Worm (Caenorhabditis elegans): ENCODE results near the gene C25F9.5.

C25F9.5 gene

DNA sequence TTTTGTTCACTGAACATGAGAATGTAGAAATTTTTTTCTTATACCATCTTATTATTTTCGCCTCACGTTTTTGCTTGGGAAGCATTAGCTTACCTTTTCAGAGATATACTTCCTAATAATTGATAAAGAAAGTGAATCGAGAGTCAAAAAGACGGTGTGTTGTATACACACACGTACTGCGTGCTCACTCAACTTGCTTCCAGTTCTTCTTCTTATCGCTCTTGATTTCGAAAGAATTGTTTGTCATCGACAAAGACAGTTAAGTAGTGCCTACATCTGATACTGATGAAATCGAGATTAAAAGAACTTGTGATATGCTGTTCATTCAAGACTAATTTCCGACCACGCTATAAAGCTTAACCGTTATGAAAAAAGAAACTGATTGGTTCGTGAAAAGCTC lies at the start of gene C25F9.5:
TSS of gene C25F9.5 (minus strand) at position 195 of the 400 bp plus-strand sequence.
- TF ChIP-seq ceh-16 (tag; optimal IDR thresholded peaks at IDR 0.05) (no peak), jun-1 (tag; optimal IDR thresholded peaks at IDR 0.05) (peak; percentile 64), unc-39 (tag; optimal IDR thresholded peaks at IDR 0.05) (no peak), pha-4 (tag; optimal IDR thresholded peaks at IDR 0.05) (peak; percentile 28), elt-2 (tag; optimal IDR thresholded peaks at IDR 0.05) (peak; percentile 81), pqm-1 (tag; optimal IDR thresholded peaks at IDR 0.05) (peak; percentile 58), lsy-12 (tag; optimal IDR thresholded peaks at IDR 0.05) (no peak)

DNA sequence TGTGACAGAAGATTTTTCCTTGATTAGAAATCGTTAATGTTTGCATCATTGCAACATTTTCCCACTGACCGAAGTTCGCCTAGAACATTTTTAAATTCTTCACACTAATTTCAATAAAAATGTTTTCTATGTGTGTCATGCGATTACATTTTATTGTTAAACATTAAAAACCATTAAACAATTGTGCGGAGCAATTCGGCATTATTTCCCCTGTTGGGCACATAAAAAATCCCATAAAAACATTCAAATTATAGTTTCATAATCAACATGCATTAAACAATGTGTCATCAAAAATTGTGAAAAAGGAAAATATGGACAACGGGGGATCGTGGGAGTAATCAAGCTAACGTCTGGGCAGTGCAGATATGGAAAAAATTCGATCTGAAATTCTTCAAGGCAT lies 48.8 kb upstream of the C25F9.5 start:
- TF ChIP-seq pqm-1 (tag; optimal IDR thresholded peaks at IDR 0.05) = peak; percentile 8
- peak; percentile 56 for TF ChIP-seq elt-2 (tag; optimal IDR thresholded peaks at IDR 0.05)

DNA sequence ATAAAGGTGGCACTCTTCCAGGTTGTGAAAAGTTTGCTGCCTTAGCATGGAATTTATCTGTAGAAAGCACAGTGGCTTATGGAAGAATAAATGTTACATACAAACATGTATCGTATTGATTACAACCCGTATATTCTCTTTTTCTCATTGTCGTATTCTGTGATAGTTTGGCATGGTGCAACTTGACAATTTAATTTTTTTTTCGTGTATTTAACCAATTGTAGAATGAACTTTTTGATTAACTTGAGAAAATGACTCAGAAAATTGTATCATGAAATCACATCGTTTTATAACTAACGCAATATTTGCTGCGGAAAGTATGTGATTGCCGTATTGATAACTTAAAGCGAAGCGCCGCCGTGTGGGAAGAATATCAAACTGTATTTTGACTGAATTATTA lies 46.5 kb upstream of the C25F9.5 start, which contains the start of gene Y43F8B.24:
TSS of gene Y43F8B.24 (plus strand) at position 301 of the 400 bp plus-strand sequence.
- peak; percentile 14 for TF ChIP-seq elt-2 (tag; optimal IDR thresholded peaks at IDR 0.05)
- TF ChIP-seq zag-1 (tag; optimal IDR thresholded peaks at IDR 0.05) = no peak

DNA sequence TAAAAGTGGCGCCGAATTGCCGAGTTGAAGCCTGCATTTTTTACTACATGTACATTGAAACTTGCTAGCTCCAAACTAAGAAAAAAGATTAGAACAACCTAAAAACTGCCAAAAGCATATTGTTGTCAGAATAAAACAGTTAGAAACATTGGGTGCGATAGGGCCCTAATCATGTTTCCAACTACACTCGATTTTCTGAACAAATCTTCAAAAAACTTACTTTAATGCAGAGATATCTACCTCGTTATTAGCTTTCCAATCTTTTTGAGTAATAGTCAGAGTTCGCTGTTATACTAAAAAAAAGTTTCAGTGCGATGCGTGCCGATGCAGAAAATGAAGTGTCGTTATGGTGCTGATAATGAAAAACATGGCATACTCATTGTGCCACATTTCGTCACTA lies 45.0 kb upstream of the C25F9.5 start, which contains the start of the genes Y43F8B.13 and Y43F8B.14:
TSS of gene Y43F8B.13 (plus strand) at position 301 of the 400 bp plus-strand sequence.
TSS of gene Y43F8B.14 (minus strand) at position 322 of the 400 bp plus-strand sequence.
- TF ChIP-seq elt-2 (tag; optimal IDR thresholded peaks at IDR 0.05) = peak; percentile 4
- no peak for TF ChIP-seq nhr-76 (tag; optimal IDR thresholded peaks at IDR 0.05)

DNA sequence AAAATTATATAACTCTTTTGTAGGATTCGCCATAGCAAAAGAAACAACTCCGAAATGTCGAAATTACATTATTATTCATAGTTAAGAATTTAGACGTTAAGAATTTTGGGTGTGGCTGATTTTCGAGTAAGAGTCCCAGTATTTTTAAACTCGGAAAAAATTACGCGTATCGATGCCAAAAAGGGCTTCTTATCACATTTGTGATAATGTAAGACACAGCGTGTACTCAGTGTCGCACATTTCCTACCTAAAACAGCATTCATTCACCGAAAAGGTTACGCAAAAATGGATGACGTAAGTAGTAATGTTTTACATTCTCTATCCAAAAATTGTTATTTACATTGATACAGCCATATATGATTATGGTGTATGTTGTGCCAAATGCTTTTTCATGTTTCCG lies 38.9 kb upstream of the C25F9.5 start, which contains the start of gene M04C3.5:
TSS of gene M04C3.5 (plus strand) at position 190 of the 400 bp plus-strand sequence.
- TF ChIP-seq elt-2 (tag; optimal IDR thresholded peaks at IDR 0.05) (peak; percentile 67), lsy-12 (tag; optimal IDR thresholded peaks at IDR 0.05) (no peak), ceh-82 (tag; optimal IDR thresholded peaks at IDR 0.05) (no peak), ceh-16 (tag; optimal IDR thresholded peaks at IDR 0.05) (no peak), mdl-1 (tag; optimal IDR thresholded peaks at IDR 0.05) (no peak), nhr-67 (tag; optimal IDR thresholded peaks at IDR 0.05) (no peak), nhr-25 (tag; optimal IDR thresholded peaks at IDR 0.05) (no peak), nhr-28 (tag; optimal IDR thresholded peaks at IDR 0.05) (no peak), ceh-28 (tag; optimal IDR thresholded peaks at IDR 0.05) (no peak), ztf-4 (tag; optimal IDR thresholded peaks at IDR 0.05) (no peak), daf-12 (tag; optimal IDR thresholded peaks at IDR 0.05) (no peak), pqm-1 (tag; optimal IDR thresholded peaks at IDR 0.05) (peak; percentile 14), ceh-9 (tag; optimal IDR thresholded peaks at IDR 0.05) (no peak)

DNA sequence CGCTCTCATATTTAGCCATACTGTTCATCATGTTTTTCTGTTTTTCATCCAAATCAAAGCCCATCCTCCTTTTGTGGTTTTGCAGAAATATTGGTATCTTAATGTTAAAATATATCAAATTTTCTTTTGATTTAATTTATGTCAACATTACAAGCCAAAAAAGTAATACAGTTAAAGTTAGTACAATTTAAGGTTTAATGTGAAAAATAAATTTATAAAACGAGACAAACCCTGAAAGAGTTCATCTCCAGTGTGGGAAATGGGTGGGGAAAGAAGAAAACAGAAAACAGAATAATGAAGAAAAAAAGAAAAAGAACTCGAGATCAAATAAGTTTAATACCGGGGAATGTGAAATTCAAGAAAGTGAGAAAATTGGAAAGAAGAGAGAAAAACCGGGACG lies 38.1 kb upstream of the C25F9.5 start, which contains the start of gene M04C3.2:
TSS of gene M04C3.2 (minus strand) at position 101 of the 400 bp plus-strand sequence.
- no peak for TF ChIP-seq pha-4 (tag; optimal IDR thresholded peaks at IDR 0.05)
- no peak for TF ChIP-seq lin-39 (tag; optimal IDR thresholded peaks at IDR 0.05)
- no peak for TF ChIP-seq elt-2 (tag; optimal IDR thresholded peaks at IDR 0.05)
- TF ChIP-seq elt-3 (tag; optimal IDR thresholded peaks at IDR 0.05) = no peak
- no peak for TF ChIP-seq ztf-4 (tag; optimal IDR thresholded peaks at IDR 0.05)
- no peak for TF ChIP-seq zag-1 (tag; optimal IDR thresholded peaks at IDR 0.05)
- no peak for TF ChIP-seq fkh-2 (tag; optimal IDR thresholded peaks at IDR 0.05)
- no peak for TF ChIP-seq ztf-11 (tag; optimal IDR thresholded peaks at IDR 0.05)

DNA sequence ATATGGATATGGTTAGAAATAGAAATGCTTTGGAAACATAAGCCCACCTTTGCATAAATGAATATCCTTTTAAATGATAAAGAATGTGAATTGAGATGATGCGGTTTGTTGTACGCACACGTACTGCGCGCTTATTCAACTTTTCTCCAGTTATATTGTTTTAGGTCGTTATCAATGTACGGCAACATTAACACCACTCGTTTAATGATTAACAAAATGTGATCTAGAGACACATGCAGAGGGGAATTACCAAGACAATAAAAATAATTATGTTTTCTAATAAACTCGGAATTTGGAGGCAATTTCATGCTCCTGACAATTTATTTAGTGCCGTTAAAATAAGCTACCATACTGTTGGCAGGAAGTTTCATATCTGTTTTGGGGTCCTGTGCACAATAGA lies 34.8 kb upstream of the C25F9.5 start, which contains the start of gene M04C3.1:
TSS of gene M04C3.1 (minus strand) at position 164 of the 400 bp plus-strand sequence.
- peak; percentile 67 for TF ChIP-seq elt-2 (tag; optimal IDR thresholded peaks at IDR 0.05)
- no peak for TF ChIP-seq eor-1 (tag; optimal IDR thresholded peaks at IDR 0.05)
- peak; percentile 24 for TF ChIP-seq pqm-1 (tag; optimal IDR thresholded peaks at IDR 0.05)

DNA sequence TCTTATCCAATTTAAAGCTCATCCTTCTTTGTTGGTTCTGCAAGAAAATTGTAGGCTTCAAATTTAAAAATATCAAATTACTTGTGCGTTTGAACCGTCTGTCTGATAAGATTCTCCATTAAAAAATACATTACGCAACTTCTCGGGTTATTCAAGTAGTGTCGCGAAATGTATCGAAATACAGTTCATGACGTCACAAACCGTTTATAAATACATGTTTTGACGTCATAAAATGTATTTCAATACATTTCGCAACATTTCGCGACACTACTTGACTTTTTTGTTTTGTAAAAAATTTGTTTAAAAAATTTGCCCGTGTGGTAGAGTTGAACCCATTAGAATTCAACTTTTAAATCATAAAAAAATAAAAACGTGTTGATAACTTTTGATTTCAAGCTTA lies 32.9 kb upstream of the C25F9.5 start:
- TF ChIP-seq elt-2 (tag; optimal IDR thresholded peaks at IDR 0.05) (peak; percentile 30), nhr-77 (tag; optimal IDR thresholded peaks at IDR 0.05) (no peak), elt-1 (tag; optimal IDR thresholded peaks at IDR 0.05) (no peak), mdl-1 (tag; optimal IDR thresholded peaks at IDR 0.05) (no peak)
